Worm (Caenorhabditis elegans) whole organism, L1 larva: ENCODE results near the gene col-85.

Source experiments
- C16A3.4 ChIP-seq: fragments of 150-350 bp; optimal IDR thresholded peaks from 2 replicates; lab custom pipeline; 2014; ENCODE audit warnings: missing biosample characterization, missing genetic modification characterization
- C34B4.2 ChIP-seq: sonication (generic microtip); optimal IDR thresholded peaks from 2 replicates; lab custom pipeline; 2017; ENCODE audit warnings: mild to moderate bottlenecking, missing genetic modification characterization, missing compliant biosample characterization
- blmp-1 ChIP-seq: fragments of 150-350 bp; optimal IDR thresholded peaks from 2 replicates; lab custom pipeline; 2014; ENCODE audit warnings: missing biosample characterization, missing genetic modification characterization
- ceh-90 ChIP-seq: sonication (generic microtip); optimal IDR thresholded peaks from 2 replicates; lab custom pipeline; 2016; ENCODE audit warnings: missing genetic modification characterization, missing compliant biosample characterization
- ces-1 ChIP-seq: fragments of 150-350 bp; optimal IDR thresholded peaks from 2 replicates; lab custom pipeline; 2014; ENCODE audit warnings: missing biosample characterization, missing genetic modification reagents, missing genetic modification characterization
- dsc-1 ChIP-seq: sonication (generic microtip); optimal IDR thresholded peaks from 2 replicates; lab custom pipeline; 2016; ENCODE audit warnings: mild to moderate bottlenecking, missing genetic modification characterization, missing compliant biosample characterization
- efl-3 ChIP-seq: fragments of 200-800 bp; sonication (Bioruptor generic); optimal IDR thresholded peaks from 2 replicates; lab custom pipeline; 2018; ENCODE audit warnings: mild to moderate bottlenecking, missing genetic modification characterization, missing compliant biosample characterization
- egl-13 ChIP-seq: sonication (generic microtip); optimal IDR thresholded peaks from 2 replicates; lab custom pipeline; 2016; ENCODE audit warnings: missing genotype, missing genetic modification reagents, missing genetic modification characterization, missing compliant biosample characterization
- egl-27 ChIP-seq, 2 experiments: fragments of 150-350 bp in 1 of 2; sonication (generic microtip); optimal IDR thresholded peaks; 3 replicates each; lab custom pipeline; 2017 to 2018; ENCODE audit warnings: missing biosample characterization in 2 of 2, missing genetic modification characterization in 2 of 2, missing genetic modification reagents in 2 of 2
- fkh-10 ChIP-seq: sonication (generic microtip); optimal IDR thresholded peaks from 2 replicates; lab custom pipeline; 2017; ENCODE audit warnings: missing biosample characterization, missing genetic modification reagents, missing genetic modification characterization
- fkh-8 ChIP-seq: sonication (generic microtip); optimal IDR thresholded peaks from 2 replicates; lab custom pipeline; 2016; ENCODE audit warnings: mild to moderate bottlenecking, missing genetic modification characterization, missing compliant biosample characterization
- hlh-17 ChIP-seq: fragments of 200-800 bp; sonication (Bioruptor generic); optimal IDR thresholded peaks from 2 replicates; lab custom pipeline; 2018; ENCODE audit warnings: missing genetic modification characterization, mild to moderate bottlenecking, missing compliant biosample characterization, moderate library complexity, borderline replicate concordance
- hlh-4 ChIP-seq: sonication (generic microtip); optimal IDR thresholded peaks from 2 replicates; lab custom pipeline; 2016; ENCODE audit warnings: mild to moderate bottlenecking, missing genetic modification characterization, missing compliant biosample characterization
- hpl-2 ChIP-seq: fragments of 150-350 bp; optimal IDR thresholded peaks from 2 replicates; lab custom pipeline; 2014; ENCODE audit warnings: missing biosample characterization, missing genetic modification reagents, missing genetic modification characterization
- irx-1 ChIP-seq: sonication (generic microtip); optimal IDR thresholded peaks from 2 replicates; lab custom pipeline; 2016; ENCODE audit warnings: missing genetic modification characterization, missing compliant biosample characterization
- isw-1 ChIP-seq: fragments of 200-800 bp; sonication (Bioruptor generic); IDR thresholded peaks from 2 replicates; pipeline ENCODE4 v1.3.6; 2022; ENCODE audit warnings: missing genetic modification characterization, missing compliant biosample characterization
- jun-1 ChIP-seq: fragments of 150-350 bp; optimal IDR thresholded peaks from 2 replicates; lab custom pipeline; 2014; ENCODE audit warnings: missing biosample characterization, missing genetic modification reagents, missing genetic modification characterization
- lin-35 ChIP-seq, 2 experiments: fragments of 150-350 bp; optimal IDR thresholded peaks; 2 replicates each; lab custom pipeline; 2014; ENCODE audit warnings: missing biosample characterization in 2 of 2, missing genetic modification characterization in 2 of 2, missing genetic modification reagents in 2 of 2
- mab-9 ChIP-seq: fragments of 200-800 bp; sonication (Bioruptor generic); IDR thresholded peaks from 2 replicates; pipeline ENCODE4 v1.3.6; 2022; ENCODE audit warnings: missing genetic modification reagents, missing genetic modification characterization, missing compliant biosample characterization
- mdl-1 ChIP-seq, 2 experiments: fragments of 150-350 bp; optimal IDR thresholded peaks; 2 replicates each; lab custom pipeline; 2014 to 2017; ENCODE audit warnings: missing biosample characterization in 2 of 2, missing genetic modification characterization in 2 of 2, inconsistent platforms in 1 of 2
- mef-2 ChIP-seq: fragments of 150-350 bp; optimal IDR thresholded peaks from 2 replicates; lab custom pipeline; 2014; ENCODE audit warnings: missing biosample characterization, missing genetic modification characterization
- mep-1 ChIP-seq: fragments of 150-350 bp; optimal IDR thresholded peaks from 2 replicates; lab custom pipeline; 2014; ENCODE audit warnings: missing biosample characterization, missing genetic modification characterization
- nhr-11 ChIP-seq: fragments of 150-350 bp; optimal IDR thresholded peaks from 2 replicates; lab custom pipeline; 2014; ENCODE audit warnings: missing biosample characterization, missing genetic modification characterization
- nhr-12 ChIP-seq: sonication (generic microtip); optimal IDR thresholded peaks from 2 replicates; lab custom pipeline; 2017; ENCODE audit warnings: missing biosample characterization, missing genetic modification characterization
- nhr-19 ChIP-seq: fragments of 200-800 bp; sonication (Bioruptor generic); conservative IDR thresholded peaks from 2 replicates; pipeline ENCODE4 v1.3.6; 2022; ENCODE audit warnings: missing genetic modification characterization, missing compliant biosample characterization
- nhr-47 ChIP-seq: sonication (generic microtip); optimal IDR thresholded peaks from 2 replicates; lab custom pipeline; 2016; ENCODE audit warnings: mild to moderate bottlenecking, missing genetic modification characterization, moderate library complexity, missing compliant biosample characterization
- nhr-71 ChIP-seq: sonication (generic microtip); optimal IDR thresholded peaks from 2 replicates; lab custom pipeline; 2016; ENCODE audit warnings: mild to moderate bottlenecking, missing genetic modification characterization, moderate library complexity, missing compliant biosample characterization
- nhr-77 ChIP-seq: fragments of 150-350 bp; optimal IDR thresholded peaks from 2 replicates; lab custom pipeline; 2014; ENCODE audit warnings: missing biosample characterization, missing genetic modification characterization
- nhr-85 ChIP-seq: sonication (generic microtip); peaks from one replicate; lab custom pipeline; 2016; ENCODE audit warnings: missing genetic modification characterization, inconsistent platforms, missing compliant biosample characterization
- nhr-90 ChIP-seq: sonication (generic microtip); optimal IDR thresholded peaks from 2 replicates; lab custom pipeline; 2016; ENCODE audit warnings: mild to moderate bottlenecking, missing genetic modification characterization, missing compliant biosample characterization; ENCODE audit not compliant: poor library complexity
- pax-3 ChIP-seq: fragments of 200-800 bp; sonication (Bioruptor generic); optimal IDR thresholded peaks from 2 replicates; lab custom pipeline; 2018; ENCODE audit warnings: mild to moderate bottlenecking, missing genetic modification characterization, moderate library complexity, missing compliant biosample characterization
- snpc-4 ChIP-seq: fragments of 150-350 bp; optimal IDR thresholded peaks from 2 replicates; lab custom pipeline; 2014; ENCODE audit warnings: missing biosample characterization, missing genetic modification characterization
- snu-23 ChIP-seq: sonication (generic microtip); optimal IDR thresholded peaks from 2 replicates; lab custom pipeline; 2016; ENCODE audit warnings: missing genetic modification characterization, missing compliant biosample characterization
- sox-4 ChIP-seq: sonication (generic microtip); optimal IDR thresholded peaks from 2 replicates; lab custom pipeline; 2016; ENCODE audit warnings: missing genetic modification characterization, missing compliant biosample characterization
- sptf-1 ChIP-seq: fragments of 150-350 bp; optimal IDR thresholded peaks from 2 replicates; lab custom pipeline; 2014; ENCODE audit warnings: missing biosample characterization, missing genetic modification characterization
- sup-37 ChIP-seq: fragments of 200-800 bp; sonication (Bioruptor generic); optimal IDR thresholded peaks from 2 replicates; lab custom pipeline; 2018; ENCODE audit warnings: mild to moderate bottlenecking, missing genetic modification characterization, missing compliant biosample characterization
- tlp-1 ChIP-seq: fragments of 150-350 bp; optimal IDR thresholded peaks from 2 replicates; lab custom pipeline; 2014; ENCODE audit warnings: missing biosample characterization, missing genetic modification characterization
- unc-130 ChIP-seq: fragments of 150-350 bp; optimal IDR thresholded peaks from 2 replicates; lab custom pipeline; 2017; ENCODE audit warnings: missing biosample characterization, missing genetic modification characterization, inconsistent platforms
- unc-30 ChIP-seq: sonication (generic microtip); optimal IDR thresholded peaks from 2 replicates; lab custom pipeline; 2017; ENCODE audit warnings: missing biosample characterization, missing genetic modification characterization
- unc-62 ChIP-seq: fragments of 150-350 bp; optimal IDR thresholded peaks from 2 replicates; lab custom pipeline; 2014; ENCODE audit warnings: missing biosample characterization, missing genetic modification reagents, missing genetic modification characterization
- unc-86 ChIP-seq: sonication (generic microtip); optimal IDR thresholded peaks from 2 replicates; lab custom pipeline; 2016; ENCODE audit warnings: missing genetic modification characterization, missing compliant biosample characterization
- vab-15 ChIP-seq: sonication (generic microtip); optimal IDR thresholded peaks from 2 replicates; lab custom pipeline; 2017; ENCODE audit warnings: missing genotype, mild to moderate bottlenecking, missing genetic modification characterization, missing compliant biosample characterization
- zip-4 ChIP-seq: fragments of 200-800 bp; sonication (Bioruptor generic); optimal IDR thresholded peaks from 2 replicates; lab custom pipeline; 2018; ENCODE audit warnings: mild to moderate bottlenecking, missing genetic modification characterization, moderate library complexity, missing compliant biosample characterization
- ztf-11 ChIP-seq, 2 experiments: sonication (generic microtip); optimal IDR thresholded peaks; 2 replicates each; lab custom pipeline; 2016 to 2017; ENCODE audit warnings: missing genetic modification characterization in 2 of 2, missing biosample characterization in 1 of 2, missing compliant biosample characterization in 1 of 2

The col-85 gene

DNA sequence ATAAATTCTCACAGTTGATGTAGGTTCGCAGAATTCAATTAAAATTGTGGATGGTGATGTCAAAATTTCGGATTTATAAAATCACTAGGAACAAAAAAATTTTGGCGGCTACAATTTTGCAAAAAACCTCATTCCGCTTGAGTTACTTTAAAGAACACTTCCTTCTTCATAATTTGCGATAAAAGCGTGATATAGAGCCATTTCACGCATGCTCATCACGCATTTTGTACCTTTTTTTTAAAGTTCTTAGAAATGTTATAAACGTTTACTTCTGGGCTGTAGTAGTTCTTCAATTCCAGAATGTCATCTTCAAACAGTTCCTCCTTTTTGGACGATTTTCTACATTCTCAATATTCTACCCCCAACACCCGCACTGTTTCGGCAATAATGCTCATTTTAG is 33.1 kb upstream of the col-85 start, which contains the start of gene srx-119:
Gene srx-119 (plus strand): TSS at position 301 of the 400 bp plus-strand sequence.
- TF ChIP-seq hpl-2 (GFP tag; lab: Kevin White, UChicago) (no peak), fkh-8 (no peak), snpc-4 (no peak), nhr-47 (tag; lab: Kevin White, UChicago) (no peak), unc-62 (GFP tag; lab: Kevin White, UChicago) (no peak), nhr-77 (tag; lab: Kevin White, UChicago) (no peak), jun-1 (tag; lab: Kevin White, UChicago) (no peak), blmp-1 (tag; lab: Kevin White, UChicago) (no peak), dsc-1 (tag; lab: Kevin White, UChicago) (no peak), sox-4 (no peak), C16A3.4 (no peak), ceh-90 (tag; lab: Kevin White, UChicago) (no peak), hlh-4 (no peak), sup-37 (no peak), nhr-12 (tag; lab: Kevin White, UChicago) (no peak), nhr-19 (GFP tag; lab: Robert Waterston, UW) (no peak), ces-1 (GFP tag; lab: Kevin White, UChicago) (no peak)

DNA sequence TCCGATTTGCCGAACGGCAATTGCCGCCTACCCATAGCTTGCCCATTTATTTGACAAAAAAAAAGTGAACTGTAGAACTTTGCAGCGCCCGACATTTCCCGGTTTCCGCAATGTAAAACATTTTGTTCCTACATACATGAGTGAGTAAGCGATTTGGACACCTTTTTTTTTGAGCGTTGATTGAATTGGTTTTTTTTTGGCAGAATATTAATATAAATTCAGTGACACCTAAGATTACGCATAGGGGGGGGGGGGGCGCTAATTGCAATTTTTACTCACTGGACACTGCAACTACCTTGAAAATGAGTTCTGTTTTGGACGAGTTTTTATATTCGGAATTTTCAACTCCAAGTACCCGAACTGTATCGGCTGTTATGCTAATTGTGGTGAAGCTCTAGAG is 30.6 kb upstream of the col-85 start, which contains the start of gene srx-118:
Gene srx-118 (plus strand): TSS at position 301 of the 400 bp plus-strand sequence.
- no peak for TF ChIP-seq ztf-11 (tag; optimal IDR thresholded peaks at IDR 0.05; lab: Kevin White, UChicago)
- TF ChIP-seq, all 84 proteins: peak for 0

DNA sequence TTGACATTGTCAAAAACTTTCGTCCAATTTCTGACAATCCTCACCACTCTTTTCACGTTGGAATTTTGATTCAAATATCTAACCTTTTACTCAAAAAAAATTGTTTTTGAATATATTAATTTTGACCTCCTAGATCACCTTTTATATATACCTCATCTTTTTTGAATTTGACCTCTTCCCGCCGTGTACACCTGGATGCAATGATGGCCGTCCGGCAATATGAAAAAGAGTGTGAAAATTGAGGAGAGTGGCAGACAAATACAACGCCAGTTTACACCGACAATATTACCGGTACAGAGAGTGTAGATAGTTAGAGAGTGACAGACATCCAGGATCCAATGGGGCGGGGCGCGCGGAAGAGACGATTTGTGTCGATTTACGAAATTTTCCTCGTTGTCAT is 24.7 kb upstream of the col-85 start, which contains the start of gene ceh-99:
Gene ceh-99 (plus strand): TSS at position 366 of the 400 bp plus-strand sequence.
- no peak for TF ChIP-seq nhr-71 (tag; lab: Kevin White, UChicago)
- no peak for TF ChIP-seq isw-1
- no peak for TF ChIP-seq lin-35 (GFP tag; optimal IDR thresholded peaks at IDR 0.05; lab: Kevin White, UChicago)
- TF ChIP-seq irx-1 = no peak
- TF ChIP-seq unc-86 (tag; lab: Kevin White, UChicago) = no peak
- TF ChIP-seq snu-23 (GFP tag; lab: Kevin White, UChicago) = no peak
- TF ChIP-seq nhr-85 (tag; lab: Kevin White, UChicago) = no peak
- TF ChIP-seq pax-3 = no peak
- TF ChIP-seq egl-27 (tag; optimal IDR thresholded peaks at IDR 0.05; lab: Kevin White, UChicago) = no peak
- TF ChIP-seq unc-130 (tag; lab: Kevin White, UChicago) = no peak
- no peak for TF ChIP-seq unc-62 (GFP tag; lab: Kevin White, UChicago)
- TF ChIP-seq mdl-1 (tag; optimal IDR thresholded peaks at IDR 0.05; lab: Kevin White, UChicago) = no peak
- TF ChIP-seq C16A3.4 = no peak
- no peak for TF ChIP-seq mab-9
- TF ChIP-seq vab-15 (tag; lab: Kevin White, UChicago) = no peak
- no peak for TF ChIP-seq unc-30
- no peak for TF ChIP-seq mef-2 (tag; lab: Kevin White, UChicago)
- no peak for TF ChIP-seq nhr-11 (tag; lab: Kevin White, UChicago)

DNA sequence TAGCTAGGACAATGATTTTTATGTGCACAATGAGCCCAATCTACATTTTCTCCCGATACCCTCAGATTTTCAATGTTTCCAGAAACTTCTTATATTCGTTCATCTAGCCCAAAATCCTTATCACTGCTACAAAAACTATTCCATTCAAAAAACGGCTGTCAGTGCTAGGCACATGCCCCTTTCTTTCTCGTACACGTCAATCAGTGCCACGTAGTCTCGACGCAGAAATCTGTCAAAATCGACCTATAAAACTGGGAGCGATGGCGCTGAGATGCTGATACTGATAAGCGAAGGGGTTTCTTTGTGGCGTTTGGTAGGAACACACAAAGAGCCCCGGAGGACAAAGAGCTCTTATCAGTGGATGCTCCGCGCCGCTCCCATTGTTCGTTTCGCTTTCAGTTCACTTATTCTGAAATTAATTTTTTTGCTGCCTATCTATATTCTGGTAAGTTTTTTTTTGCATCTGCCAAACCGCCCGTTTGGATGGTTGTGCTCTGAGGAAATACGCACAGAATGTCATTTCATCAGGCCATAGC is 24.0 kb upstream of the col-85 start, which contains the start of gene srh-70:
Gene srh-70 (minus strand): TSS at position 51 of the 536 bp plus-strand sequence.
- TF ChIP-seq egl-13 (tag; lab: Kevin White, UChicago) = no peak
- no peak for TF ChIP-seq lin-35 (GFP tag; optimal IDR thresholded peaks at IDR 0.05; lab: Kevin White, UChicago)
- TF ChIP-seq nhr-77 (tag; lab: Kevin White, UChicago) = no peak
- no peak for TF ChIP-seq sup-37
- no peak for TF ChIP-seq C34B4.2
- TF ChIP-seq ceh-90 (tag; lab: Kevin White, UChicago) = no peak
- TF ChIP-seq hlh-17 (GFP tag; lab: Kevin White, UChicago) = no peak
- TF ChIP-seq tlp-1 (tag; lab: Kevin White, UChicago) = no peak
- no peak for TF ChIP-seq fkh-10 (GFP tag; lab: Kevin White, UChicago)
- TF ChIP-seq zip-4 (GFP tag; lab: Kevin White, UChicago) = no peak
- TF ChIP-seq mep-1 (tag; lab: Kevin White, UChicago) = no peak
- TF ChIP-seq efl-3 (GFP tag; lab: Kevin White, UChicago) = no peak
- TF ChIP-seq nhr-90 = no peak
- no peak for TF ChIP-seq dsc-1 (tag; lab: Kevin White, UChicago)
- TF ChIP-seq sptf-1 (tag; lab: Kevin White, UChicago) = no peak
